Worm (Caenorhabditis elegans): Measurements from ENCODE around the gene F38A5.2.

Gene F38A5.2

ce11 chrIV:6542962-6543361, 42.2 kb downstream of the F38A5.2 start:
- TF ChIP-seq mep-1 (tag; optimal IDR thresholded peaks at IDR 0.05) (peak; percentile 6), nhr-20 (tag; optimal IDR thresholded peaks at IDR 0.05) (no peak), snu-23 (GFP tag; optimal IDR thresholded peaks at IDR 0.05) (no peak), pax-3 (tag; optimal IDR thresholded peaks at IDR 0.05) (no peak), nhr-47 (tag; optimal IDR thresholded peaks at IDR 0.05) (peak; percentile 46), unc-86 (tag; optimal IDR thresholded peaks at IDR 0.05) (no peak), mab-9 (GFP tag; IDR thresholded peaks at IDR 0.05) (0 out of 2 replicates have a peak, but pooled peaks have one; percentile 25), fkh-10 (GFP tag; optimal IDR thresholded peaks at IDR 0.05) (no peak), fkh-4 (tag; optimal IDR thresholded peaks at IDR 0.05; ENCODE audit: borderline replicate concordance) (no peak), blmp-1 (tag; optimal IDR thresholded peaks at IDR 0.05) (no peak), mdl-1 (tag; optimal IDR thresholded peaks at IDR 0.05) (no peak), pag-3 (tag; optimal IDR thresholded peaks at IDR 0.05; ENCODE audit: borderline replicate concordance, insufficient read depth) (no peak), efl-1 (optimal IDR thresholded peaks at IDR 0.05) (peak in 1 of 2 experiments; percentile 12), efl-1 (GFP tag; optimal IDR thresholded peaks at IDR 0.05 in 1 of 2) (no peak), ztf-4 (tag; optimal IDR thresholded peaks at IDR 0.05) (no peak), zip-4 (GFP tag; optimal IDR thresholded peaks at IDR 0.05) (no peak), nhr-19 (GFP tag; conservative IDR thresholded peaks at IDR 0.05) (no peak), nhr-71 (tag; optimal IDR thresholded peaks at IDR 0.05) (peak; percentile 43), Y116A8C.19 (tag; optimal IDR thresholded peaks at IDR 0.05; ENCODE audit: borderline replicate concordance) (no peak), lin-14 (GFP tag; optimal IDR thresholded peaks at IDR 0.05) (peak; percentile 67), ceh-88 (GFP tag; IDR thresholded peaks at IDR 0.05) (no peak), lin-13 (GFP tag; optimal IDR thresholded peaks at IDR 0.05) (no peak), fkh-8 (tag; optimal IDR thresholded peaks at IDR 0.05) (peak; percentile 79), C16A3.4 (tag; optimal IDR thresholded peaks at IDR 0.05) (no peak)

ce11 chrIV:6541435-6541834, 43.8 kb downstream of the F38A5.2 start, which contains the start of gene C01G5.25:
TSS of gene C01G5.25 (plus strand) at chrIV:6541684.
- TF ChIP-seq dpl-1 (GFP tag; optimal IDR thresholded peaks at IDR 0.05): peak in 1 of 3 experiments; percentile 12
- TF ChIP-seq fkh-8 (tag; optimal IDR thresholded peaks at IDR 0.05): peak; percentile 2
- TF ChIP-seq ceh-8 (GFP tag; optimal IDR thresholded peaks at IDR 0.05): no peak
- no peak for TF ChIP-seq mef-2 (tag; optimal IDR thresholded peaks at IDR 0.05)
- peak; percentile 56 for TF ChIP-seq unc-86 (tag; optimal IDR thresholded peaks at IDR 0.05)
- peak; percentile 69 for TF ChIP-seq lin-14 (GFP tag; optimal IDR thresholded peaks at IDR 0.05)
- TF ChIP-seq elt-2 (tag; optimal IDR thresholded peaks at IDR 0.05): no peak
- TF ChIP-seq nhr-20 (tag; optimal IDR thresholded peaks at IDR 0.05): no peak
- TF ChIP-seq unc-30 (tag; optimal IDR thresholded peaks at IDR 0.05): no peak
- no peak for TF ChIP-seq ets-5 (GFP tag; IDR thresholded peaks at IDR 0.05)
- no peak for TF ChIP-seq lin-39 (tag; optimal IDR thresholded peaks at IDR 0.05)
- TF ChIP-seq snu-23 (GFP tag; optimal IDR thresholded peaks at IDR 0.05): no peak
- TF ChIP-seq mep-1 (tag; optimal IDR thresholded peaks at IDR 0.05): no peak
- peak in 1 of 3 experiments; percentile 23 for TF ChIP-seq ceh-82 (tag; optimal IDR thresholded peaks at IDR 0.05)
- no peak for TF ChIP-seq hpl-2 (GFP tag; optimal IDR thresholded peaks at IDR 0.05)
- TF ChIP-seq blmp-1 (tag; optimal IDR thresholded peaks at IDR 0.05): no peak
- no peak for TF ChIP-seq grh-1 (GFP tag; IDR thresholded peaks at IDR 0.05)

ce11 chrIV:6535908-6536307, 49.3 kb downstream of the F38A5.2 start, which contains the start of gene C01G5.3:
TSS of gene C01G5.3 (plus strand) at chrIV:6536208.
- TF ChIP-seq nhr-71 (tag; optimal IDR thresholded peaks at IDR 0.05) (no peak), efl-1 (optimal IDR thresholded peaks at IDR 0.05) (no peak), efl-1 (GFP tag; optimal IDR thresholded peaks at IDR 0.05 in 1 of 2) (peak in 1 of 2 experiments; percentile 77)

Measured in whole organism, L1 larva.